Fruit fly (Drosophila melanogaster): ENCODE data around the gene Xport-B.

The Xport-B gene

dm6 chr3R:19875118-19875887 lies 39.9 kb downstream of the Xport-B start, which contains the start of gene Mrp5 (continued):
- TF ChIP-seq Sox14 (GFP tag; optimal IDR thresholded peaks at IDR 0.05) (peak; percentile 58), eg (GFP tag; IDR thresholded peaks at IDR 0.05) (peak; percentile 48; the same call in 2 of the 3 replicates), CG10631 (GFP tag; optimal IDR thresholded peaks at IDR 0.05) (no peak), Eip93F (GFP tag; optimal IDR thresholded peaks at IDR 0.05) (no peak), vri (GFP tag; optimal IDR thresholded peaks at IDR 0.05) (peak; percentile 23), CG6808 (GFP tag; optimal IDR thresholded peaks at IDR 0.05) (peak; percentile 33), CG7368 (GFP tag; optimal IDR thresholded peaks at IDR 0.05) (no peak), Ets21C (GFP tag; optimal IDR thresholded peaks at IDR 0.05) (no peak), CG6163 (GFP tag; IDR thresholded peaks at IDR 0.05) (peak; percentile 60), CG8632 (GFP tag; optimal IDR thresholded peaks at IDR 0.05) (peak; percentile 51), CG6276 (GFP tag; optimal IDR thresholded peaks at IDR 0.05) (peak; percentile 18), Sox15 (GFP tag; optimal IDR thresholded peaks at IDR 0.05) (no peak), esn (GFP tag; optimal IDR thresholded peaks at IDR 0.05) (peak; percentile 43), Lpt (GFP tag; optimal IDR thresholded peaks at IDR 0.05) (no peak), Ets96B (tag; optimal IDR thresholded peaks at IDR 0.05) (no peak), CG6854 (GFP tag; optimal IDR thresholded peaks at IDR 0.05) (peak; percentile 66), spab (GFP tag; optimal IDR thresholded peaks at IDR 0.05) (no peak), CG11294 (GFP tag; IDR thresholded peaks at IDR 0.05) (no peak)

- no peak for TF ChIP-seq CG3032 (tag; optimal IDR thresholded peaks at IDR 0.05)
- no peak for TF ChIP-seq CG10669 (GFP tag; optimal IDR thresholded peaks at IDR 0.05)
- TF ChIP-seq CG34406 (GFP tag; optimal IDR thresholded peaks at IDR 0.05), result no peak
- TF ChIP-seq CG4318 (GFP tag; optimal IDR thresholded peaks at IDR 0.05), result no peak
- TF ChIP-seq CG6792 (GFP tag; optimal IDR thresholded peaks at IDR 0.05), result no peak
- TF ChIP-seq CG8319 (GFP tag; optimal IDR thresholded peaks at IDR 0.05), result no peak
- TF ChIP-seq dac (GFP tag; optimal IDR thresholded peaks at IDR 0.05), result no peak
- TF ChIP-seq Eip78C (GFP tag), result no peak
- TF ChIP-seq CG7368 (GFP tag; optimal IDR thresholded peaks at IDR 0.05), result no peak
- TF ChIP-seq Blimp-1 (GFP tag; optimal IDR thresholded peaks at IDR 0.05), result no peak
- TF ChIP-seq CG11294 (GFP tag; IDR thresholded peaks at IDR 0.05), result no peak
- TF ChIP-seq Lpt (GFP tag; optimal IDR thresholded peaks at IDR 0.05), result no peak
- no peak for TF ChIP-seq CG11902 (GFP tag; optimal IDR thresholded peaks at IDR 0.05)
- no peak for TF ChIP-seq eg (GFP tag; IDR thresholded peaks at IDR 0.05)
- no peak for TF ChIP-seq CG6163 (GFP tag; IDR thresholded peaks at IDR 0.05)
Observed at dm6 chr3R:19873102-19873737, 42.0 kb downstream of the Xport-B start.
